Worm (Caenorhabditis elegans): ENCODE results near the gene D2023.6.

The D2023.6 gene

DNA sequence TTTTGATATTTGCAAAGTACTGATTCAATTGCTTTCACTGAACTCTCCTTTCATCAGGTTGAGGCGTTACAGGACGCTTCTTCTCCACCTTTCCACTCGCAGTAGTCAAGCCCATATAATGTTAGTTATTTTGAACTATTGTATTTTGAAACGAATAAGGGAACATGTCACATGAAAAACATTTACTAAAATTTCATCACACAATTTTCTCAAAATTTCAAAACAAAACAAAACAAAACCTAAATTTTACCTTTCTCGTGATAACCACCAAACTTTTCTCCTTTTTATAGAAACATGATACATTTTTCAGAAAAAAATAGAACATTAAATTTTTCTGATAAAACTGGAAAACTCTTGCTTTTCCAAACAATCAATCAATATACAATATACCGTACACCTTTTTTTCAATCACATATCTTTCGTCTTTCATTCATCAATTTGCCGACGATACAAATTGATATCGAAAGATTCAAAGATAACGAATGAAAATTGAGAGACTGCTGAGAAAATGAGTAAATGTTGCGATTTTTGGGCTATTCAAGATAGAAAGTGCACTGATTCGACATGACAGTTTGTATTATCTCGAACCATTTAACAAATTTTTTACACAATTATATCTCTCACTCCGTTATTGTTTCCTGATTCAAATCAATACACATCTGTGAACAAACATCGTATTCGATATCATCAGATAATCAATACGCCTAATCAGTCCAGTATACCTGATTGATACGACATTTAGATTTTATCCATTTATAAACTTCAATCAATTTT, 25.9 kb upstream of the D2023.6 start:
- TF ChIP-seq tbx-11 (GFP tag; IDR thresholded peaks at IDR 0.05) (no peak), scrt-1 (GFP tag; IDR thresholded peaks at IDR 0.05) (no peak), B0310.2 (tag; optimal IDR thresholded peaks at IDR 0.05) (no peak), ets-7 (tag; optimal IDR thresholded peaks at IDR 0.05) (no peak), aly-1 (tag; optimal IDR thresholded peaks at IDR 0.05) (no peak), ama-1 (optimal IDR thresholded peaks at IDR 0.05) (no peak), ceh-13 (GFP tag; optimal IDR thresholded peaks at IDR 0.05) (no peak), pes-1 (GFP tag; IDR thresholded peaks at IDR 0.05) (no peak), sea-1 (GFP tag; conservative IDR thresholded peaks at IDR 0.05) (no peak)

DNA sequence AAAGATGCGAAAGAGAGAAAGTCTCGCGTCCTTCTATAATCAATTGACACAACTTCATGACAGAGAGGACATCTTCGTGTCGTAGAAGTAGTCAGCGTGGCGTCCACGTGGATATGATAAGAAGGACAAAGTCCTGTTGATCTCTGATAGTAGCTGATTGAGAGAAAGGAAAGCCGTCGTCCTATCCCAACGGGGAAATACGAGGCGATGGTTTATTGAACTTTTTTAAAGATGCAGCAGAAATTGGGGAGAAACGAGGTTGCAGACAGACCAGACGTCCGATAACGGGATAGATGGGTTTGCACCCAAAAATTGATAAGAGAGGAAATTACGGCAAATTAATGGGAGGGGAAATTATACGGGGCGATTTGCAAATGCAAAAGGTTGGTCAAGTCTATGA, 24.6 kb upstream of the D2023.6 start:
- TF ChIP-seq hnd-1 (tag; optimal IDR thresholded peaks at IDR 0.05) (no peak), pes-1 (GFP tag; IDR thresholded peaks at IDR 0.05) (no peak), sea-1 (GFP tag; conservative IDR thresholded peaks at IDR 0.05) (no peak), flt-1 (GFP tag; IDR thresholded peaks at IDR 0.05) (no peak)

ce11 chrV:11803518-11803994, 23.6 kb upstream of the D2023.6 start:
- TF ChIP-seq scrt-1 (GFP tag; IDR thresholded peaks at IDR 0.05) (no peak), ama-1 (optimal IDR thresholded peaks at IDR 0.05) (no peak), ceh-13 (GFP tag; optimal IDR thresholded peaks at IDR 0.05) (no peak), flt-1 (GFP tag; IDR thresholded peaks at IDR 0.05) (no peak), B0310.2 (tag; optimal IDR thresholded peaks at IDR 0.05) (no peak), tra-4 (tag; optimal IDR thresholded peaks at IDR 0.05) (no peak), hmbx-1 (tag; optimal IDR thresholded peaks at IDR 0.05) (no peak), pes-1 (GFP tag; IDR thresholded peaks at IDR 0.05) (no peak), ets-7 (tag; optimal IDR thresholded peaks at IDR 0.05) (no peak), ceh-36 (tag; optimal IDR thresholded peaks at IDR 0.05) (no peak), sea-1 (GFP tag; conservative IDR thresholded peaks at IDR 0.05) (no peak), tbx-37 (GFP tag; conservative IDR thresholded peaks at IDR 0.05) (no peak), F13C5.2 (tag; optimal IDR thresholded peaks at IDR 0.05) (no peak), aly-1 (tag; optimal IDR thresholded peaks at IDR 0.05) (no peak), tbx-11 (GFP tag; IDR thresholded peaks at IDR 0.05) (no peak), hnd-1 (tag; optimal IDR thresholded peaks at IDR 0.05) (no peak), hmg-4 (GFP tag; optimal IDR thresholded peaks at IDR 0.05) (no peak)

- TF ChIP-seq ets-7 (tag; optimal IDR thresholded peaks at IDR 0.05), result no peak
- TF ChIP-seq F13C5.2 (tag; optimal IDR thresholded peaks at IDR 0.05), result no peak
- no peak for TF ChIP-seq ceh-36 (tag; optimal IDR thresholded peaks at IDR 0.05)
- TF ChIP-seq scrt-1 (GFP tag; IDR thresholded peaks at IDR 0.05), result no peak
- no peak for TF ChIP-seq B0310.2 (tag; optimal IDR thresholded peaks at IDR 0.05)
- no peak for TF ChIP-seq sea-1 (GFP tag; conservative IDR thresholded peaks at IDR 0.05)
- no peak for TF ChIP-seq ceh-13 (GFP tag; optimal IDR thresholded peaks at IDR 0.05)
- TF ChIP-seq pes-1 (GFP tag; IDR thresholded peaks at IDR 0.05), result no peak
- TF ChIP-seq hnd-1 (tag; optimal IDR thresholded peaks at IDR 0.05), result no peak
- no peak for TF ChIP-seq ama-1 (optimal IDR thresholded peaks at IDR 0.05)
- TF ChIP-seq flt-1 (GFP tag; IDR thresholded peaks at IDR 0.05), result no peak
- no peak for TF ChIP-seq hmg-4 (GFP tag; optimal IDR thresholded peaks at IDR 0.05)
- no peak for TF ChIP-seq aly-1 (tag; optimal IDR thresholded peaks at IDR 0.05)
- no peak for TF ChIP-seq tbx-11 (GFP tag; IDR thresholded peaks at IDR 0.05)
- no peak for TF ChIP-seq tra-4 (tag; optimal IDR thresholded peaks at IDR 0.05)
- no peak for TF ChIP-seq tbx-37 (GFP tag; conservative IDR thresholded peaks at IDR 0.05)
- TF ChIP-seq hmbx-1 (tag; optimal IDR thresholded peaks at IDR 0.05), result no peak
These were observed 17.2 kb upstream of the D2023.6 start for ce11 chrV:11809935-11810334.

- TF ChIP-seq ceh-13 (GFP tag; optimal IDR thresholded peaks at IDR 0.05), result no peak
These were observed 15.2 kb upstream of the D2023.6 start, which contains the start of gene D2023.3 for ce11 chrV:11811921-11812320. Gene D2023.3, minus strand, starts transcription at chrV:11812021.

ce11 chrV:11815566-11815965, 11.6 kb upstream of the D2023.6 start:
- TF ChIP-seq flt-1 (GFP tag; IDR thresholded peaks at IDR 0.05) (no peak), aly-1 (tag; optimal IDR thresholded peaks at IDR 0.05) (no peak), pes-1 (GFP tag; IDR thresholded peaks at IDR 0.05) (no peak), ceh-13 (GFP tag; optimal IDR thresholded peaks at IDR 0.05) (no peak), B0310.2 (tag; optimal IDR thresholded peaks at IDR 0.05) (no peak), tbx-11 (GFP tag; IDR thresholded peaks at IDR 0.05) (no peak), hmbx-1 (tag; optimal IDR thresholded peaks at IDR 0.05) (no peak), ama-1 (optimal IDR thresholded peaks at IDR 0.05) (no peak), tra-4 (tag; optimal IDR thresholded peaks at IDR 0.05) (no peak), hnd-1 (tag; optimal IDR thresholded peaks at IDR 0.05) (no peak)

- no peak for TF ChIP-seq scrt-1 (GFP tag; IDR thresholded peaks at IDR 0.05)
- TF ChIP-seq sea-1 (GFP tag; conservative IDR thresholded peaks at IDR 0.05), result no peak
- no peak for TF ChIP-seq B0310.2 (tag; optimal IDR thresholded peaks at IDR 0.05)
These were observed 9.9 kb upstream of the D2023.6 start for ce11 chrV:11817263-11817726.

DNA sequence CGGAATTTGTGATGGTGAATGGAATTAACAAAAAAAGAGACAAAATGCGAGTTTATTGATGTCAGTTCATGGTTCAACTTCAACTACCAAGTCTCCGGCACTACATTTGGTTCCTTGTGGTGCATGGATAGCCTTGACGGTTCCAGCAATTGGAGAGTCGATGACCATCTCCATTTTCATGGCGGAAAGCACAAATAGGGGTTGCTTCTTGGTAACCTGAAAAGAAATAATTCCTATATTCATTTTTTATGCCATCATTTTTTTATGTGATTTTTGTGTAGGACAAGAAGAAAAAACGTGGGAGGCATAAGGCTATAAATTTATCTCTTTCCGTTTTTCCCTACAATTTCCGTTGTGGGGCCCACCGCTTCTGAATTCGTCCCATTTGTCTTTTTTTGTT, 9.1 kb upstream of the D2023.6 start:
- TF ChIP-seq ceh-36 (tag; optimal IDR thresholded peaks at IDR 0.05), result no peak
- no peak for TF ChIP-seq F13C5.2 (tag; optimal IDR thresholded peaks at IDR 0.05)
- TF ChIP-seq sea-1 (GFP tag; conservative IDR thresholded peaks at IDR 0.05), result no peak
- TF ChIP-seq scrt-1 (GFP tag; IDR thresholded peaks at IDR 0.05), result no peak
- no peak for TF ChIP-seq tbx-11 (GFP tag; IDR thresholded peaks at IDR 0.05)
- no peak for TF ChIP-seq ceh-13 (GFP tag; optimal IDR thresholded peaks at IDR 0.05)
- no peak for TF ChIP-seq aly-1 (tag; optimal IDR thresholded peaks at IDR 0.05)
- TF ChIP-seq ets-7 (tag; optimal IDR thresholded peaks at IDR 0.05), result no peak
- TF ChIP-seq tra-4 (tag; optimal IDR thresholded peaks at IDR 0.05), result no peak
- TF ChIP-seq ama-1 (optimal IDR thresholded peaks at IDR 0.05), result no peak
- no peak for TF ChIP-seq flt-1 (GFP tag; IDR thresholded peaks at IDR 0.05)
- no peak for TF ChIP-seq B0310.2 (tag; optimal IDR thresholded peaks at IDR 0.05)
- no peak for TF ChIP-seq tbx-37 (GFP tag; conservative IDR thresholded peaks at IDR 0.05)
- no peak for TF ChIP-seq pes-1 (GFP tag; IDR thresholded peaks at IDR 0.05)
- TF ChIP-seq hmbx-1 (tag; optimal IDR thresholded peaks at IDR 0.05), result no peak
- no peak for TF ChIP-seq hmg-4 (GFP tag; optimal IDR thresholded peaks at IDR 0.05)
- TF ChIP-seq hnd-1 (tag; optimal IDR thresholded peaks at IDR 0.05), result no peak

Measured in whole organism, early embryonic.